Worm (Caenorhabditis elegans): ENCODE results near the gene Y39A1A.20.

DNA sequence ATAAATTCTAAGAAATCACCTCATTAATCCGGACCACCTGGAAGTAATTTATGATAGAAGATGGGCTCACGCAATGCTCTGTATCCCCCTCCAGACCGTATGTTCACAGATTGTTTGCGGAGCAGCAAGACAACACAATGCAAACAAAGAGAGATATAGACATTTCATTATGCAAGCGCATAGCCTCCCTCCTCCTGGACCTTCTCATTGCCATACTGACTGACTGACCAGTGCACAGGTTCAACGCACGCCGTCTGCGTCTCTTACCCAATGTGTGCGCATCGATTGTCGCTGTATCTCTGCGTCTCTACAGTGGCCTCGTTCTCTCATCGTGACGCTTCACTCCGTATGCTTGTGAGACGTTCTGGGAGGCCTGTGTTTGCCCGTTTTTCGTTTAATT, 48.7 kb downstream of the Y39A1A.20 start:
- no peak for TF ChIP-seq blmp-1 (tag; optimal IDR thresholded peaks at IDR 0.05)
- no peak for TF ChIP-seq mab-5 (tag; optimal IDR thresholded peaks at IDR 0.05)
- TF ChIP-seq nhr-237 (tag; optimal IDR thresholded peaks at IDR 0.05), result no peak
- TF ChIP-seq unc-120 (tag; optimal IDR thresholded peaks at IDR 0.05; ENCODE audit: poor library complexity, severe bottlenecking), result no peak
- TF ChIP-seq nhr-76 (tag; optimal IDR thresholded peaks at IDR 0.05), result no peak
- TF ChIP-seq ceh-43 (GFP tag; optimal IDR thresholded peaks at IDR 0.05), result no peak
- TF ChIP-seq pha-4 (tag; optimal IDR thresholded peaks at IDR 0.05), result peak; percentile 95
- peak; percentile 24 for TF ChIP-seq unc-62 (GFP tag; optimal IDR thresholded peaks at IDR 0.05)
